Fruit fly (Drosophila melanogaster): ENCODE measurements around the gene CG4829.
A peak's percentile ranks its signal among the peaks of the same experiment; 100 is the strongest.

CG4829 gene

DNA sequence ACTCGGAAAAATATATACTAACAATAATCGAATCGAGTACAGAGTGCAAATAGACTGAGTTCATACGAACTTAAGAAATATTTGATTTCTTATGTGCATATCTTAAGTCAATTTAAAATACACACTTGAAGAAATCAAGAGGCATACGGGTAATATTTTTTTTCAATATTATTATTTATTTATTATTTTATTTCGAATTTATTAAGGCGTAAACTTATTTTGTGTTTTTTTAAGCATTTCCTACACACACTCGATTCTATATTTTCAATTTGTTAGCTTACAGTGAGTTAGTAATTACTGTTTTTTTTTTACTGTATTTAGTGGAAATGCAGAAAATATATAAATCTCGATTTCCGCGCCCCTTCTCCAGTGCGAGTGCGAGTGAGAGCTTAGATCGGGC is 1.7 kb downstream of the CG4829 start (continued):
- TF ChIP-seq CkIIα-i1 (GFP tag; IDR thresholded peaks at IDR 0.05) (no peak), ind (GFP tag; optimal IDR thresholded peaks at IDR 0.05) (peak; percentile 5), gcm2 (GFP tag; optimal IDR thresholded peaks at IDR 0.05) (no peak), Bgb (GFP tag; IDR thresholded peaks at IDR 0.05; ENCODE audit: partially characterized antibody) (no peak)

DNA sequence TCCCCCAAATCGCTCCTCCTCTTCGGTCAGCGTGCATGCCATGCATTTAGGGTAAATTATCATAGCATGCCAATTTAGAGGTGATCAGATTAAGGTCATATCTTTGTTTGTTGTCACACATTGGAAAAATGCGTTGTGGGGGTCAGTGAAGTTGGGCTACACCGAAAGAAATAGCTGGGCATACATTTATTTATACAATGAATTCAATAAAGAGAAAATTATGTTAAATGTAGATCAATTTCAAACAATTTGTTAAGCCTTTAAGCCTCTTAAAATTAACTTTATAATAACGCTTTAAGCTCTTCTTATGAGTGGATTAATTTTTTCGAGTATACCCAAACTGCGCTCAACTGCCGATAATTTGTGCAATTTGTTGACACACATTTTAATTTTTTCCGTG is 2.9 kb downstream of the CG4829 start:
- TF ChIP-seq CG2678 (tag; optimal IDR thresholded peaks at IDR 0.05) (peak; percentile 4), CG12744 (GFP tag; optimal IDR thresholded peaks at IDR 0.05) (no peak), CG17359 (tag; optimal IDR thresholded peaks at IDR 0.05) (peak; percentile 3), CG10543 (GFP tag; optimal IDR thresholded peaks at IDR 0.05) (no peak), CG6272 (GFP tag; IDR thresholded peaks at IDR 0.05) (no peak), grau (tag; optimal IDR thresholded peaks at IDR 0.05) (peak; percentile 31), oc (tag; optimal IDR thresholded peaks at IDR 0.05) (no peak), CG12299 (tag; optimal IDR thresholded peaks at IDR 0.05) (no peak), luna (GFP tag; optimal IDR thresholded peaks at IDR 0.05) (no peak), CG11560 (tag; IDR thresholded peaks at IDR 0.05) (no peak), run (tag; optimal IDR thresholded peaks at IDR 0.05) (no peak), prd (optimal IDR thresholded peaks at IDR 0.05) (no peak), prd (GFP tag; IDR thresholded peaks at IDR 0.05) (0 out of 3 replicates have a peak, but pooled peaks have one; percentile 12), Dek (tag; optimal IDR thresholded peaks at IDR 0.05) (no peak), Meics (GFP tag; optimal IDR thresholded peaks at IDR 0.05) (no peak), CG1603 (tag; optimal IDR thresholded peaks at IDR 0.05) (peak; percentile 10), sens (GFP tag) (peak; percentile 76), Rfx (GFP tag; IDR thresholded peaks at IDR 0.05) (no peak), CG2202 (tag; optimal IDR thresholded peaks at IDR 0.05) (no peak), bcd (GFP tag; optimal IDR thresholded peaks at IDR 0.05) (peak; percentile 2), dysf (GFP tag; IDR thresholded peaks at IDR 0.05) (0 out of 3 replicates have a peak, but pooled peaks have one; percentile 30), Opbp (GFP tag; IDR thresholded peaks at IDR 0.05; ENCODE audit: partially characterized antibody) (no peak), CG10321 (GFP tag; IDR thresholded peaks at IDR 0.05) (no peak), Ets65A (GFP tag) (peak; percentile 57), dmrt99B (tag; optimal IDR thresholded peaks at IDR 0.05) (peak; percentile 46), Med (GFP tag) (peak; percentile 36), HLH3B (GFP tag; IDR thresholded peaks at IDR 0.05) (0 out of 2 replicates have a peak, but pooled peaks have one; percentile 12), CG7928 (GFP tag; optimal IDR thresholded peaks at IDR 0.05) (no peak), phol (tag; optimal IDR thresholded peaks at IDR 0.05) (peak; percentile 9), Side (GFP tag; optimal IDR thresholded peaks at IDR 0.05) (no peak), CG7839 (tag; optimal IDR thresholded peaks at IDR 0.05) (peak; percentile 20), CG14441 (GFP tag; IDR thresholded peaks at IDR 0.05) (peak; percentile 32; the same call in 1 of the 2 replicates), Nf-YC (tag; optimal IDR thresholded peaks at IDR 0.05) (no peak), CG34224 (GFP tag; IDR thresholded peaks at IDR 0.05; ENCODE audit: partially characterized antibody) (no peak), CG13894 (tag; optimal IDR thresholded peaks at IDR 0.05) (no peak), Hr51 (GFP tag; optimal IDR thresholded peaks at IDR 0.05) (peak in 1 of 2 experiments; percentile 20), Hmx (GFP tag; optimal IDR thresholded peaks at IDR 0.05) (no peak), CG3065 (GFP tag; optimal IDR thresholded peaks at IDR 0.05) (no peak), Drgx (GFP tag; IDR thresholded peaks at IDR 0.05) (peak; percentile 21; the same call in 1 of the 2 replicates), odd (GFP tag; optimal IDR thresholded peaks at IDR 0.05) (no peak), gem (tag; optimal IDR thresholded peaks at IDR 0.05) (peak; percentile 15), ap (GFP tag; IDR thresholded peaks at IDR 0.05) (no peak), pita (GFP tag; optimal IDR thresholded peaks at IDR 0.05) (no peak), pnt (GFP tag; optimal IDR thresholded peaks at IDR 0.05) (no peak), Stat92E (GFP tag; optimal IDR thresholded peaks at IDR 0.05) (no peak)

All from whole organism, embryonic.